Worm (Caenorhabditis elegans) whole organism, L1 larva: ENCODE data around the gene H38K22.9.

Source experiments
- C04F5.9 ChIP-seq: sonication (generic microtip); optimal IDR thresholded peaks from 2 replicates; lab custom pipeline; 2016; ENCODE audit warnings: missing genetic modification characterization, missing compliant biosample characterization
- C16A3.4 ChIP-seq: fragments of 150-350 bp; optimal IDR thresholded peaks from 2 replicates; lab custom pipeline; 2014; ENCODE audit warnings: missing biosample characterization, missing genetic modification characterization
- C34B4.2 ChIP-seq: sonication (generic microtip); optimal IDR thresholded peaks from 2 replicates; lab custom pipeline; 2017; ENCODE audit warnings: mild to moderate bottlenecking, missing genetic modification characterization, missing compliant biosample characterization
- aha-1 ChIP-seq: fragments of 150-350 bp; optimal IDR thresholded peaks from 2 replicates; lab custom pipeline; 2014; ENCODE audit warnings: missing biosample characterization, missing genetic modification characterization
- alr-1 ChIP-seq: fragments of 200-800 bp; sonication (Bioruptor generic); optimal IDR thresholded peaks from 2 replicates; lab custom pipeline; 2018; ENCODE audit warnings: borderline replicate concordance, mild to moderate bottlenecking, missing genetic modification characterization, missing compliant biosample characterization
- aly-2 ChIP-seq: fragments of 150-350 bp; optimal IDR thresholded peaks from 2 replicates; lab custom pipeline; 2014; ENCODE audit warnings: missing biosample characterization, missing genetic modification characterization
- ama-1 ChIP-seq: fragments of 150-350 bp; optimal IDR thresholded peaks from 2 replicates; lab custom pipeline; 2014
- blmp-1 ChIP-seq: fragments of 150-350 bp; optimal IDR thresholded peaks from 2 replicates; lab custom pipeline; 2014; ENCODE audit warnings: missing biosample characterization, missing genetic modification characterization
- ceh-63 ChIP-seq: fragments of 200-800 bp; sonication (Bioruptor generic); optimal IDR thresholded peaks from 2 replicates; lab custom pipeline; 2018; ENCODE audit warnings: mild to moderate bottlenecking, missing genetic modification characterization, missing compliant biosample characterization
- ceh-8 ChIP-seq: fragments of 200-800 bp; sonication (Bioruptor generic); optimal IDR thresholded peaks from 2 replicates; lab custom pipeline; 2018; ENCODE audit warnings: mild to moderate bottlenecking, missing genetic modification characterization, moderate library complexity, missing compliant biosample characterization
- ceh-82 ChIP-seq, 3 experiments: fragments of 150-350 bp in 1 of 3; sonication (generic microtip) in 2 of 3; optimal IDR thresholded peaks; 2 replicates each; lab custom pipeline; 2014 to 2017; ENCODE audit warnings: missing biosample characterization in 3 of 3, missing genetic modification characterization in 3 of 3
- ceh-88 ChIP-seq: fragments of 200-800 bp; sonication (Bioruptor generic); IDR thresholded peaks from 2 replicates; pipeline ENCODE4 v1.3.6; 2022; ENCODE audit warnings: missing genetic modification characterization, missing compliant biosample characterization
- ces-1 ChIP-seq: fragments of 150-350 bp; optimal IDR thresholded peaks from 2 replicates; lab custom pipeline; 2014; ENCODE audit warnings: missing biosample characterization, missing genetic modification reagents, missing genetic modification characterization
- efl-1 ChIP-seq, 4 experiments: fragments of 150-350 bp; optimal IDR thresholded peaks in 3 of 4; peaks in 1 of 4; 1 replicate in 1 of 4; 2 replicates in 3 of 4; lab custom pipeline; 2014; ENCODE audit warnings: missing biosample characterization in 2 of 4, missing genetic modification characterization in 2 of 4, missing genetic modification reagents in 2 of 4
- efl-3 ChIP-seq: fragments of 200-800 bp; sonication (Bioruptor generic); optimal IDR thresholded peaks from 2 replicates; lab custom pipeline; 2018; ENCODE audit warnings: mild to moderate bottlenecking, missing genetic modification characterization, missing compliant biosample characterization
- elt-2 ChIP-seq: sonication (generic microtip); optimal IDR thresholded peaks from 2 replicates; lab custom pipeline; 2016; ENCODE audit warnings: missing genetic modification characterization, mild to moderate bottlenecking, inconsistent platforms, missing compliant biosample characterization, missing genetic modification reagents
- elt-3 ChIP-seq, 6 experiments: fragments of 150-350 bp in 1 of 6; sonication (generic microtip); optimal IDR thresholded peaks; 2 replicates each; lab custom pipeline; 2017 to 2018; ENCODE audit warnings: missing biosample characterization in 6 of 6, missing genetic modification characterization in 6 of 6, inconsistent platforms in 1 of 6
- fkh-10 ChIP-seq: sonication (generic microtip); optimal IDR thresholded peaks from 2 replicates; lab custom pipeline; 2017; ENCODE audit warnings: missing biosample characterization, missing genetic modification reagents, missing genetic modification characterization
- fkh-8 ChIP-seq: sonication (generic microtip); optimal IDR thresholded peaks from 2 replicates; lab custom pipeline; 2016; ENCODE audit warnings: mild to moderate bottlenecking, missing genetic modification characterization, missing compliant biosample characterization
- hlh-4 ChIP-seq: sonication (generic microtip); optimal IDR thresholded peaks from 2 replicates; lab custom pipeline; 2016; ENCODE audit warnings: mild to moderate bottlenecking, missing genetic modification characterization, missing compliant biosample characterization
- irx-1 ChIP-seq: sonication (generic microtip); optimal IDR thresholded peaks from 2 replicates; lab custom pipeline; 2016; ENCODE audit warnings: missing genetic modification characterization, missing compliant biosample characterization
- jun-1 ChIP-seq: fragments of 150-350 bp; optimal IDR thresholded peaks from 2 replicates; lab custom pipeline; 2014; ENCODE audit warnings: missing biosample characterization, missing genetic modification reagents, missing genetic modification characterization
- lin-39 ChIP-seq: fragments of 150-350 bp; optimal IDR thresholded peaks from 2 replicates; lab custom pipeline; 2014; ENCODE audit warnings: missing biosample characterization, missing genetic modification reagents, missing genetic modification characterization
- lir-3 ChIP-seq: sonication (generic microtip); optimal IDR thresholded peaks from 2 replicates; lab custom pipeline; 2016; ENCODE audit warnings: mild to moderate bottlenecking, missing genetic modification characterization, moderate library complexity, missing compliant biosample characterization; ENCODE audit not compliant: poor library complexity
- lsy-2 ChIP-seq, 2 experiments: fragments of 150-350 bp; optimal IDR thresholded peaks; 2 replicates each; lab custom pipeline; 2014; ENCODE audit warnings: missing biosample characterization in 2 of 2, missing genetic modification characterization in 2 of 2
- mab-9 ChIP-seq: fragments of 200-800 bp; sonication (Bioruptor generic); IDR thresholded peaks from 2 replicates; pipeline ENCODE4 v1.3.6; 2022; ENCODE audit warnings: missing genetic modification reagents, missing genetic modification characterization, missing compliant biosample characterization
- mep-1 ChIP-seq: fragments of 150-350 bp; optimal IDR thresholded peaks from 2 replicates; lab custom pipeline; 2014; ENCODE audit warnings: missing biosample characterization, missing genetic modification characterization
- nhr-11 ChIP-seq: fragments of 150-350 bp; optimal IDR thresholded peaks from 2 replicates; lab custom pipeline; 2014; ENCODE audit warnings: missing biosample characterization, missing genetic modification characterization
- nhr-12 ChIP-seq: sonication (generic microtip); optimal IDR thresholded peaks from 2 replicates; lab custom pipeline; 2017; ENCODE audit warnings: missing biosample characterization, missing genetic modification characterization
- nhr-19 ChIP-seq: fragments of 200-800 bp; sonication (Bioruptor generic); conservative IDR thresholded peaks from 2 replicates; pipeline ENCODE4 v1.3.6; 2022; ENCODE audit warnings: missing genetic modification characterization, missing compliant biosample characterization
- nhr-20 ChIP-seq: sonication (generic microtip); optimal IDR thresholded peaks from 2 replicates; lab custom pipeline; 2016; ENCODE audit warnings: mild to moderate bottlenecking, missing genetic modification characterization, missing compliant biosample characterization
- nhr-237 ChIP-seq: fragments of 150-350 bp; optimal IDR thresholded peaks from 2 replicates; lab custom pipeline; 2014; ENCODE audit warnings: missing biosample characterization, missing genetic modification characterization
- nhr-77 ChIP-seq: fragments of 150-350 bp; optimal IDR thresholded peaks from 2 replicates; lab custom pipeline; 2014; ENCODE audit warnings: missing biosample characterization, missing genetic modification characterization
- nhr-85 ChIP-seq: sonication (generic microtip); peaks from one replicate; lab custom pipeline; 2016; ENCODE audit warnings: missing genetic modification characterization, inconsistent platforms, missing compliant biosample characterization
- pag-3 ChIP-seq: sonication (generic microtip); optimal IDR thresholded peaks from 2 replicates; lab custom pipeline; 2017; ENCODE audit warnings: missing genetic modification characterization, mild to moderate bottlenecking, missing compliant biosample characterization, antibody characterized with exemption, borderline replicate concordance; ENCODE audit not compliant: insufficient read depth
- pax-3 ChIP-seq: fragments of 200-800 bp; sonication (Bioruptor generic); optimal IDR thresholded peaks from 2 replicates; lab custom pipeline; 2018; ENCODE audit warnings: mild to moderate bottlenecking, missing genetic modification characterization, moderate library complexity, missing compliant biosample characterization
- swsn-7 ChIP-seq: sonication (generic microtip); optimal IDR thresholded peaks from 2 replicates; lab custom pipeline; 2016; ENCODE audit warnings: missing genetic modification characterization, missing compliant biosample characterization
- unc-130 ChIP-seq: fragments of 150-350 bp; optimal IDR thresholded peaks from 2 replicates; lab custom pipeline; 2017; ENCODE audit warnings: missing biosample characterization, missing genetic modification characterization, inconsistent platforms
- unc-30 ChIP-seq: sonication (generic microtip); optimal IDR thresholded peaks from 2 replicates; lab custom pipeline; 2017; ENCODE audit warnings: missing biosample characterization, missing genetic modification characterization
- unc-86 ChIP-seq: sonication (generic microtip); optimal IDR thresholded peaks from 2 replicates; lab custom pipeline; 2016; ENCODE audit warnings: missing genetic modification characterization, missing compliant biosample characterization
- zag-1 ChIP-seq: fragments of 150-350 bp; optimal IDR thresholded peaks from 2 replicates; lab custom pipeline; 2014; ENCODE audit warnings: missing biosample characterization, missing genetic modification characterization
- zip-4 ChIP-seq: fragments of 200-800 bp; sonication (Bioruptor generic); optimal IDR thresholded peaks from 2 replicates; lab custom pipeline; 2018; ENCODE audit warnings: mild to moderate bottlenecking, missing genetic modification characterization, moderate library complexity, missing compliant biosample characterization
- ztf-11 ChIP-seq, 2 experiments: sonication (generic microtip); optimal IDR thresholded peaks; 2 replicates each; lab custom pipeline; 2016 to 2017; ENCODE audit warnings: missing genetic modification characterization in 2 of 2, missing biosample characterization in 1 of 2, missing compliant biosample characterization in 1 of 2

Gene H38K22.9

ce11 chrIII:4317065-4317752 is 6.8 kb upstream of the H38K22.9 start, which contains the start of gene tag-131 (continued):
- TF ChIP-seq nhr-11 = peak; percentile 41
- TF ChIP-seq, all 84 proteins: peak for 22

DNA sequence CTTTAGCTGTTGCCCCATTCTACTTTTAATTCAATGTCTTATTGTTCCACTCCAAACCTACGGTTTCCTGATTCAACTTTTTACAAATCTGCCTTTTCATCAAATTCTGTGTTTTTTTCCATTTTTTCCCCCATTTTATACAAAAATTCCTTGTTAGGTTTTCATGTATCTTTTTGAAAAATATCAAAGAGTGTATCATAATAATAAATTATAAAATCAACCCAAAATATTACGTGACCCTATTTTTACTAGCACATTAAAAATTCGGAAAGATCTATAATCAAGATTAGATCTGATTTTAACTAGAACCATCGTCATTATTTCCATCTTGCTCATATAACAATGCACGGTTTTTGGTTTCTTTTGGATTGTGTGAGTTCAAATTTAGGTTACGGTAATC is 3.8 kb upstream of the H38K22.9 start, which contains the start of gene H38K22.6:
H38K22.6 (plus strand) TSS at position 301 of the 400 bp plus-strand sequence.
- TF ChIP-seq aha-1 (tag; lab: Kevin White, UChicago) = no peak
- no peak for TF ChIP-seq efl-1 (optimal IDR thresholded peaks at IDR 0.05; lab: Kevin White, UChicago)
- peak in 1 of 2 experiments; percentile 48 for TF ChIP-seq efl-1 (GFP tag; optimal IDR thresholded peaks at IDR 0.05 in 1 of 2; lab: Kevin White, UChicago)
- no peak for TF ChIP-seq hlh-4 (tag; lab: Kevin White, UChicago)

DNA sequence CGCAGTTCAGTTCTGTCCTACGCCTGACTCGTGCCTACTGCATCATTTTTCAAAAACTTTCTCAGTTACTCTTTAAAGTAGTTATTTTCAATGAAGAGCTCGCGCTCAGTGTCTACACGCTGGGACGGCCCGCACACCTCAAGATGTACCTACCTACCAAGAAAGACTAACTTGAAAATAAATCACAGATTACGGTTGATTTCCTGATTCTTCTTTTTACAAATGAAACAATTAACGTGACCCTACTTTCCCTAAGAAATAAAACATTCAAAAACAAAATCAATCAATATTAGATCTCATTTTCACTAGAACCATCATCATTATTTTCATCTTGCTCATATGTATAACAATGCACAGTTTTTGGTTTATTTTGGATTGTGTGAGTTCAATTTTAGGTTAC is 2.6 kb upstream of the H38K22.9 start, which contains the start of gene H38K22.7:
H38K22.7 (plus strand) TSS at position 301 of the 400 bp plus-strand sequence.
- no peak for TF ChIP-seq unc-30 (tag; lab: Kevin White, UChicago)
- no peak for TF ChIP-seq pag-3
- TF ChIP-seq mab-9 (GFP tag; lab: Robert Waterston, UW) = no peak
- TF ChIP-seq nhr-19 (GFP tag; lab: Robert Waterston, UW) = no peak
- TF ChIP-seq ceh-82 (tag; optimal IDR thresholded peaks at IDR 0.05; lab: Kevin White, UChicago) = no peak
- no peak for TF ChIP-seq fkh-10 (GFP tag; lab: Kevin White, UChicago)
- no peak for TF ChIP-seq elt-3 (tag; optimal IDR thresholded peaks at IDR 0.05; lab: Kevin White, UChicago)
- no peak for TF ChIP-seq nhr-20 (tag; lab: Kevin White, UChicago)
- TF ChIP-seq lin-39 (tag; lab: Kevin White, UChicago) = no peak
- no peak for TF ChIP-seq efl-1 (optimal IDR thresholded peaks at IDR 0.05; lab: Kevin White, UChicago)
- TF ChIP-seq efl-1 (GFP tag; optimal IDR thresholded peaks at IDR 0.05 in 1 of 2; lab: Kevin White, UChicago) = no peak
- TF ChIP-seq ztf-11 (tag; optimal IDR thresholded peaks at IDR 0.05; lab: Kevin White, UChicago) = no peak
- TF ChIP-seq aly-2 (tag; lab: Kevin White, UChicago) = no peak
- TF ChIP-seq C04F5.9 (tag; lab: Kevin White, UChicago) = no peak

ce11 chrIII:4323120-4323519 is 839 bp upstream of the H38K22.9 start:
- TF ChIP-seq zip-4 (no peak), nhr-85 (no peak), elt-2 (tag; lab: Kevin White, UChicago) (no peak), ces-1 (no peak), ceh-63 (GFP tag; lab: Kevin White, UChicago) (no peak), C34B4.2 (no peak), ceh-88 (GFP tag; lab: Robert Waterston, UW) (no peak), elt-3 (tag; optimal IDR thresholded peaks at IDR 0.05; lab: Kevin White, UChicago) (no peak), alr-1 (tag; lab: Kevin White, UChicago) (no peak), mep-1 (tag; lab: Kevin White, UChicago) (peak; percentile 48), irx-1 (tag; lab: Kevin White, UChicago) (no peak), jun-1 (tag; lab: Kevin White, UChicago) (no peak), C04F5.9 (tag; lab: Kevin White, UChicago) (no peak), ceh-8 (peak; percentile 8), unc-86 (tag; lab: Kevin White, UChicago) (peak; percentile 30), nhr-237 (no peak), lsy-2 (tag; optimal IDR thresholded peaks at IDR 0.05; lab: Kevin White, UChicago) (peak; percentile 40 to 56), pax-3 (tag; lab: Kevin White, UChicago) (no peak), efl-3 (GFP tag; lab: Kevin White, UChicago) (no peak), nhr-77 (tag; lab: Kevin White, UChicago) (no peak), ama-1 (lab: Kevin White, UChicago) (no peak), efl-1 (optimal IDR thresholded peaks at IDR 0.05; lab: Kevin White, UChicago) (peak; percentile 50 to 55), efl-1 (GFP tag; optimal IDR thresholded peaks at IDR 0.05 in 1 of 2; lab: Kevin White, UChicago) (peak; percentile 29 to 77), blmp-1 (tag; lab: Kevin White, UChicago) (no peak), unc-130 (tag; lab: Kevin White, UChicago) (no peak), swsn-7 (tag; lab: Kevin White, UChicago) (peak; percentile 40), nhr-11 (no peak), aly-2 (tag; lab: Kevin White, UChicago) (no peak), fkh-8 (tag; lab: Kevin White, UChicago) (peak; percentile 36), C16A3.4 (tag; lab: Kevin White, UChicago) (no peak), unc-30 (tag; lab: Kevin White, UChicago) (no peak), zag-1 (tag; lab: Kevin White, UChicago) (no peak), aha-1 (tag; lab: Kevin White, UChicago) (no peak), nhr-12 (tag; lab: Kevin White, UChicago) (no peak), lir-3 (tag; lab: Kevin White, UChicago) (no peak), lin-39 (tag; lab: Kevin White, UChicago) (no peak)
